Fruit fly (Drosophila melanogaster) whole organism: ENCODE data around the gene axo.

Source experiments
- CG8478 ChIP-seq: fragments of >200 bp; optimal IDR thresholded peaks from 2 replicates; lab custom pipeline; 2018; ENCODE audit warnings: inconsistent platforms
- Dll ChIP-seq: fragments of >200 bp; optimal IDR thresholded peaks from 2 replicates; lab custom pipeline; 2017
- EcR ChIP-seq, 2 experiments: fragments of >200 bp; optimal IDR thresholded peaks; 2 replicates each; lab custom pipeline; 2017; ENCODE audit warnings: missing biosample characterization in 2 of 2, missing genetic modification characterization in 2 of 2, missing genetic modification reagents in 2 of 2
- pan ChIP-seq: fragments of >200 bp; optimal IDR thresholded peaks from 2 replicates; lab custom pipeline; 2017
- psq ChIP-seq: fragments of >200 bp; optimal IDR thresholded peaks from 2 replicates; lab custom pipeline; 2017
- usp ChIP-seq: fragments of >200 bp; optimal IDR thresholded peaks from 2 replicates; lab custom pipeline; 2017; ENCODE audit warnings: missing biosample characterization, missing genetic modification characterization, mixed read lengths

axo gene

dm6 chr3L:4623035-4623580, 64.0 kb downstream of the axo start:
- TF ChIP-seq usp (GFP tag; lab: Kevin White, UChicago): no peak

- TF ChIP-seq psq (lab: Kevin White, UChicago) (no peak), Dll (no peak), usp (GFP tag; lab: Kevin White, UChicago) (no peak), CG8478 (lab: Kevin White, UChicago) (no peak), pan (no peak), EcR (GFP tag; optimal IDR thresholded peaks at IDR 0.05; lab: Kevin White, UChicago) (no peak)
Observed at dm6 chr3L:4620919-4621318, 66.2 kb downstream of the axo start, which contains the start of gene CG32246. CG32246 (plus strand) TSS chr3L:4621219.

- TF ChIP-seq EcR (GFP tag; optimal IDR thresholded peaks at IDR 0.05; lab: Kevin White, UChicago) (no peak), psq (lab: Kevin White, UChicago) (no peak), CG8478 (lab: Kevin White, UChicago) (no peak), pan (no peak), Dll (no peak), usp (GFP tag; lab: Kevin White, UChicago) (no peak)
Observed at dm6 chr3L:4619497-4620211, 67.5 kb downstream of the axo start.

- no peak for TF ChIP-seq EcR (GFP tag; optimal IDR thresholded peaks at IDR 0.05; lab: Kevin White, UChicago)
- no peak for TF ChIP-seq CG8478 (lab: Kevin White, UChicago)
- TF ChIP-seq usp (GFP tag; lab: Kevin White, UChicago): no peak
- no peak for TF ChIP-seq psq (lab: Kevin White, UChicago)
- no peak for TF ChIP-seq pan
- no peak for TF ChIP-seq Dll
Observed at dm6 chr3L:4618865-4619496, 68.1 kb downstream of the axo start.

dm6 chr3L:4615064-4615463, 72.1 kb downstream of the axo start:
- TF ChIP-seq pan (no peak), CG8478 (lab: Kevin White, UChicago) (no peak), usp (GFP tag; lab: Kevin White, UChicago) (no peak), Dll (no peak), EcR (GFP tag; optimal IDR thresholded peaks at IDR 0.05; lab: Kevin White, UChicago) (no peak)

- TF ChIP-seq Dll (no peak), pan (no peak), psq (lab: Kevin White, UChicago) (no peak), CG8478 (lab: Kevin White, UChicago) (no peak), EcR (GFP tag; optimal IDR thresholded peaks at IDR 0.05; lab: Kevin White, UChicago) (no peak), usp (GFP tag; lab: Kevin White, UChicago) (no peak)
Observed at dm6 chr3L:4613846-4614247, 73.3 kb downstream of the axo start.

dm6 chr3L:4613083-4613482, 74.0 kb downstream of the axo start:
- peak; percentile 89 for TF ChIP-seq pan
- TF ChIP-seq usp (GFP tag; lab: Kevin White, UChicago): no peak

- no peak for TF ChIP-seq CG8478 (lab: Kevin White, UChicago)
- no peak for TF ChIP-seq psq (lab: Kevin White, UChicago)
- no peak for TF ChIP-seq Dll
- no peak for TF ChIP-seq EcR (GFP tag; optimal IDR thresholded peaks at IDR 0.05; lab: Kevin White, UChicago)
- no peak for TF ChIP-seq usp (GFP tag; lab: Kevin White, UChicago)
- no peak for TF ChIP-seq pan
Observed at dm6 chr3L:4611311-4611710, 75.8 kb downstream of the axo start.

- TF ChIP-seq EcR (GFP tag; optimal IDR thresholded peaks at IDR 0.05; lab: Kevin White, UChicago): no peak
- TF ChIP-seq pan: peak; percentile 60
Observed at dm6 chr3L:4607653-4608052, 79.5 kb downstream of the axo start.

dm6 chr3L:4606739-4607428, 80.2 kb downstream of the axo start:
- TF ChIP-seq psq (lab: Kevin White, UChicago): no peak
- TF ChIP-seq CG8478 (lab: Kevin White, UChicago): no peak
- no peak for TF ChIP-seq EcR (GFP tag; optimal IDR thresholded peaks at IDR 0.05; lab: Kevin White, UChicago)
- no peak for TF ChIP-seq Dll
- TF ChIP-seq pan: no peak
- no peak for TF ChIP-seq usp (GFP tag; lab: Kevin White, UChicago)

- TF ChIP-seq Dll: no peak
Observed at dm6 chr3L:4603439-4603838, 83.7 kb downstream of the axo start.

dm6 chr3L:4602333-4602732, 84.8 kb downstream of the axo start:
- TF ChIP-seq pan (no peak), EcR (GFP tag; optimal IDR thresholded peaks at IDR 0.05; lab: Kevin White, UChicago) (no peak), psq (lab: Kevin White, UChicago) (no peak), Dll (no peak), usp (GFP tag; lab: Kevin White, UChicago) (no peak), CG8478 (lab: Kevin White, UChicago) (no peak)
